Fruit fly (Drosophila melanogaster) whole organism, pupa: ENCODE data around the gene Vps45.

Experiments used
- CG10348 ChIP-seq: fragments of 200-800 bp; sonication (Bioruptor generic); IDR thresholded peaks from 2 replicates; pipeline ENCODE4 v1.3.6; 2022; ENCODE audit warnings: missing biosample characterization, missing genetic modification characterization
- CG12605 ChIP-seq: fragments of 200-800 bp; sonication (Bioruptor generic); IDR thresholded peaks from 2 replicates; pipeline ENCODE4 v1.3.6; 2022; ENCODE audit warnings: missing biosample characterization, missing genetic modification characterization
- CG13204 ChIP-seq: fragments of 200-800 bp; sonication (Bioruptor generic); optimal IDR thresholded peaks from 2 replicates; lab custom pipeline; 2018; ENCODE audit warnings: missing biosample characterization, mild to moderate bottlenecking, missing genetic modification characterization, moderate library complexity
- CG14655 ChIP-seq: fragments of 200-800 bp; sonication (Bioruptor generic); optimal IDR thresholded peaks from 3 replicates; lab custom pipeline; 2017; ENCODE audit warnings: mild to moderate bottlenecking, missing biosample characterization, missing genetic modification reagents, missing genetic modification characterization
- CG15710 ChIP-seq: fragments of 200-800 bp; sonication (Bioruptor generic); optimal IDR thresholded peaks from 2 replicates; lab custom pipeline; 2018; ENCODE audit warnings: missing biosample characterization, mild to moderate bottlenecking, missing genetic modification characterization, moderate library complexity
- CG17806 ChIP-seq: fragments of 200-800 bp; sonication (Bioruptor generic); optimal IDR thresholded peaks from 2 replicates; lab custom pipeline; 2018; ENCODE audit warnings: missing biosample characterization, mild to moderate bottlenecking, missing genetic modification characterization, moderate library complexity
- CG32121 ChIP-seq: fragments of 200-800 bp; sonication (Bioruptor generic); IDR thresholded peaks from 2 replicates; pipeline ENCODE4 v1.3.6; 2022; ENCODE audit warnings: missing biosample characterization, missing genetic modification characterization
- CG34367 ChIP-seq: fragments of 200-800 bp; sonication (Bioruptor generic); optimal IDR thresholded peaks from 2 replicates; lab custom pipeline; 2018; ENCODE audit warnings: missing biosample characterization, mild to moderate bottlenecking, missing genetic modification characterization
- CG4496 ChIP-seq: fragments of 200-800 bp; sonication (Bioruptor generic); IDR thresholded peaks from 3 replicates; pipeline ENCODE4 v1.3.6; 2022; ENCODE audit warnings: missing biosample characterization, missing genetic modification characterization
- CG8159 ChIP-seq: fragments of 200-800 bp; sonication (Bioruptor generic); optimal IDR thresholded peaks from 3 replicates; lab custom pipeline; 2018; ENCODE audit warnings: missing biosample characterization, mild to moderate bottlenecking, missing genetic modification characterization, moderate library complexity
- CG8301 ChIP-seq: fragments of 200-800 bp; sonication (Bioruptor generic); optimal IDR thresholded peaks from 2 replicates; lab custom pipeline; 2018; ENCODE audit warnings: missing biosample characterization, mild to moderate bottlenecking, missing genetic modification characterization
- CG9948 ChIP-seq: fragments of 200-800 bp; sonication (Bioruptor generic); optimal IDR thresholded peaks from 2 replicates; lab custom pipeline; 2018; ENCODE audit warnings: missing biosample characterization, mild to moderate bottlenecking, missing genetic modification characterization, moderate library complexity
- D1 ChIP-seq: fragments of 200-800 bp; sonication (Bioruptor generic); optimal IDR thresholded peaks from 2 replicates; lab custom pipeline; 2018; ENCODE audit warnings: missing biosample characterization, mild to moderate bottlenecking, missing genetic modification characterization, moderate library complexity
- EcR ChIP-seq: fragments of 200-800 bp; sonication (Bioruptor generic); optimal IDR thresholded peaks from 3 replicates; lab custom pipeline; 2019; ENCODE audit warnings: missing biosample characterization, missing genetic modification characterization, mild to moderate bottlenecking, moderate library complexity, missing genetic modification reagents
- Ets98B ChIP-seq: fragments of 200-800 bp; sonication (Bioruptor generic); IDR thresholded peaks from 2 replicates; pipeline ENCODE4 v1.3.6; 2022; ENCODE audit warnings: missing biosample characterization, missing genetic modification characterization
- Pif1A ChIP-seq: fragments of 200-800 bp; sonication (Bioruptor generic); optimal IDR thresholded peaks from 3 replicates; lab custom pipeline; 2016; ENCODE audit warnings: missing biosample characterization, missing genetic modification characterization
- Pif1B ChIP-seq: fragments of 200-800 bp; sonication (Bioruptor generic); optimal IDR thresholded peaks from 3 replicates; lab custom pipeline; 2016; ENCODE audit warnings: missing biosample characterization, missing genetic modification characterization
- Snoo ChIP-seq: fragments of 200-800 bp; sonication (Bioruptor generic); optimal IDR thresholded peaks from 3 replicates; lab custom pipeline; 2017; ENCODE audit warnings: missing biosample characterization, mild to moderate bottlenecking, missing genetic modification characterization, inconsistent platforms
- fd96Ca ChIP-seq: fragments of 200-800 bp; sonication (Bioruptor generic); IDR thresholded peaks from 3 replicates; pipeline ENCODE4 v1.3.6; 2022; ENCODE audit warnings: missing biosample characterization, missing genetic modification characterization
- gl ChIP-seq: fragments of 200-800 bp; sonication (Bioruptor generic); optimal IDR thresholded peaks from 2 replicates; lab custom pipeline; 2018; ENCODE audit warnings: missing biosample characterization, mild to moderate bottlenecking, missing genetic modification characterization
- rn ChIP-seq: fragments of 200-800 bp; sonication (Bioruptor generic); IDR thresholded peaks from 2 replicates; pipeline ENCODE4 v1.3.6; 2022; ENCODE audit warnings: missing biosample characterization, missing genetic modification characterization

The Vps45 gene

dm6 chr3R:9529913-9530312, 33.8 kb upstream of the Vps45 start:
- no peak for TF ChIP-seq Pif1A
- TF ChIP-seq rn (GFP tag; lab: Robert Waterston, UW): no peak
- no peak for TF ChIP-seq Ets98B (GFP tag; lab: Robert Waterston, UW)
- TF ChIP-seq Pif1B (GFP tag; lab: Kevin White, UChicago): no peak
- no peak for TF ChIP-seq CG12605 (GFP tag; lab: Robert Waterston, UW)
- TF ChIP-seq CG4496 (GFP tag; lab: Robert Waterston, UW): no peak
- no peak for TF ChIP-seq CG9948 (tag; lab: Kevin White, UChicago)
- no peak for TF ChIP-seq CG8159 (tag; lab: Kevin White, UChicago)

DNA sequence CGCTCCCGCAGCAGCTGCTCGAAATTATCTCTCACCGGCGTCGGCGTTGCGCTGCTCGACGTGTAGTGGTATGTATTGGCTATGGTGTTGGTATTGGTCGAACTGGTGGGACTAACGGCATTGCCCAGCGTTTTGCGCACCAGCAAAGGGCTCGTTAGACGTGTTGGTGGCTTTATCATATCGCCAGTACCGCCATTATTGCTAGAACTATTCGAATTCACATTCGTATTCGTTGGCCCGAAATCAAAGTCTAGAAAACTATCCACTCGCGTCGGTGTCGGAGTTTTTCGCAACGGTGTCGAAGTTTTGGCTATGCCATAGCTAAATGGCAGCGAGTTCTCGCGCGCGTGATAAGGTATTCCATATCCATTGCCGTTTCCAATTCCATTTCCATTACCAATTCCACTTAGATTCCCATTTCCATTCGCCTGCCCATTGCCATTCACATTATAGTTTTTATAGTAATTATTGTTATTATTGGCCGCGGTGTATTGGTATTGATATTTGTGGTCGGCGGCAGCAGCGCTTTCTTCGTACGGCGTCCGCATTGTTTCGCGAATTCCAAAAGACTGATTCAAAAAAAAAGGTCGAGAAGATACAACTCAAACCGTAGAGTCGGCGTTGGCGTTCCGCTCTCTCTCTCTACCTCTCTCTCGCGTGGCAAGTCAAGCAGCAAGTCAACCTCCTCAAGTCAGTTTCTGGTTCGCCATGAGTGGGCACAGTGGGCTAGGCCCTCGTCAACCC, 31.1 kb upstream of the Vps45 start, which contains the start of gene by:
TSS of gene by (minus strand) at position 575 of the 744 bp plus-strand sequence.
- TF ChIP-seq fd96Ca (GFP tag; lab: Robert Waterston, UW) (no peak), CG34367 (tag; lab: Kevin White, UChicago) (no peak), CG14655 (GFP tag; lab: Kevin White, UChicago) (no peak), CG8301 (no peak), CG9948 (tag; lab: Kevin White, UChicago) (no peak), CG4496 (GFP tag; lab: Robert Waterston, UW) (no peak; the same call in 2 of the 3 replicates), CG15710 (no peak), CG32121 (GFP tag; lab: Robert Waterston, UW) (no peak), CG8159 (tag; lab: Kevin White, UChicago) (no peak), Ets98B (GFP tag; lab: Robert Waterston, UW) (no peak; the same call in 1 of the 2 replicates), EcR (GFP tag; lab: Kevin White, UChicago) (no peak), CG10348 (GFP tag; lab: Robert Waterston, UW) (no peak), CG12605 (GFP tag; lab: Robert Waterston, UW) (no peak; the same call in 1 of the 2 replicates), CG13204 (GFP tag; lab: Kevin White, UChicago) (no peak), rn (GFP tag; lab: Robert Waterston, UW) (no peak), Pif1B (GFP tag; lab: Kevin White, UChicago) (no peak), D1 (tag; lab: Kevin White, UChicago) (no peak), Snoo (tag; lab: Kevin White, UChicago) (no peak)

- peak; percentile 98 for TF ChIP-seq CG8301
- TF ChIP-seq D1 (tag; lab: Kevin White, UChicago): peak; percentile 95
- peak; percentile 90; the same call in 2 of the 3 replicates for TF ChIP-seq CG4496 (GFP tag; lab: Robert Waterston, UW)
- peak; percentile 77; the same call in 1 of the 2 replicates for TF ChIP-seq Ets98B (GFP tag; lab: Robert Waterston, UW)
- peak; percentile 89 for TF ChIP-seq CG13204 (GFP tag; lab: Kevin White, UChicago)
- TF ChIP-seq CG12605 (GFP tag; lab: Robert Waterston, UW): peak; percentile 44; the same call in 1 of the 2 replicates
- TF ChIP-seq CG17806 (tag; lab: Kevin White, UChicago): peak; percentile 91
- peak; percentile 97 for TF ChIP-seq Pif1B (GFP tag; lab: Kevin White, UChicago)
- peak; percentile 92 for TF ChIP-seq CG34367 (tag; lab: Kevin White, UChicago)
- TF ChIP-seq CG10348 (GFP tag; lab: Robert Waterston, UW): peak; percentile 75
- peak; percentile 85 for TF ChIP-seq gl (tag; lab: Kevin White, UChicago)
- peak; percentile 66 for TF ChIP-seq rn (GFP tag; lab: Robert Waterston, UW)
- TF ChIP-seq fd96Ca (GFP tag; lab: Robert Waterston, UW): peak; percentile 93
- peak; percentile 99 for TF ChIP-seq CG14655 (GFP tag; lab: Kevin White, UChicago)
- TF ChIP-seq CG15710: peak; percentile 94
- peak; percentile 98 for TF ChIP-seq Snoo (tag; lab: Kevin White, UChicago)
- peak; percentile 98 for TF ChIP-seq Pif1A
- TF ChIP-seq CG8159 (tag; lab: Kevin White, UChicago): peak; percentile 97
- TF ChIP-seq CG32121 (GFP tag; lab: Robert Waterston, UW): peak; percentile 91
- peak; percentile 48 for TF ChIP-seq EcR (GFP tag; lab: Kevin White, UChicago)
- TF ChIP-seq CG9948 (tag; lab: Kevin White, UChicago): peak; percentile 96
Observed at dm6 chr3R:9533181-9534124, 30.3 kb upstream of the Vps45 start.

DNA sequence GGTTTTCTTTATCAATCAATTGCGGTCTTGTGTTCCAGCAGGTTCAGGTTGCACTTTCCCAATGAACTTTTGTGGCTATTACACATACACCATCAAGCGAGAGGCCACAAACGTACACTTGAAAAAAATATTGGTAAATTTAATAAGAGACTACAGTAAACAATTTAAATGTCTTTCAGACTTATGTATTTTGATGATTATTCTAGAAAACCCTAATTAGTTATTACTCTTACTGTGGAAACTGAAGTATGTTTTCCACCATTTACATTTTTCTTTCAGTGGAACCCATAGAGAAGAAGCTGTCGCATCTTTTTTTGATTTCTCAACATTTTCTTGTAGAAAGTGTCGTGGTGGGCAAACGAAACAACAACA, 29.6 kb upstream of the Vps45 start:
- TF ChIP-seq gl (tag; lab: Kevin White, UChicago) (peak; percentile 45), Pif1A (peak; percentile 87), CG32121 (GFP tag; lab: Robert Waterston, UW) (peak; percentile 91), CG34367 (tag; lab: Kevin White, UChicago) (peak; percentile 86), CG8301 (peak; percentile 94), Snoo (tag; lab: Kevin White, UChicago) (peak; percentile 79), CG13204 (GFP tag; lab: Kevin White, UChicago) (peak; percentile 22), CG12605 (GFP tag; lab: Robert Waterston, UW) (peak; percentile 83), EcR (GFP tag; lab: Kevin White, UChicago) (no peak), Ets98B (GFP tag; lab: Robert Waterston, UW) (peak; percentile 93), CG8159 (tag; lab: Kevin White, UChicago) (peak; percentile 90), D1 (tag; lab: Kevin White, UChicago) (peak; percentile 85), CG14655 (GFP tag; lab: Kevin White, UChicago) (peak; percentile 93), fd96Ca (GFP tag; lab: Robert Waterston, UW) (peak; percentile 51; the same call in 1 of the 3 replicates), CG4496 (GFP tag; lab: Robert Waterston, UW) (peak; percentile 96), rn (GFP tag; lab: Robert Waterston, UW) (peak; percentile 82), CG10348 (GFP tag; lab: Robert Waterston, UW) (peak; percentile 44; the same call in 1 of the 2 replicates), CG9948 (tag; lab: Kevin White, UChicago) (peak; percentile 91), CG17806 (tag; lab: Kevin White, UChicago) (peak; percentile 90), CG15710 (peak; percentile 85), Pif1B (GFP tag; lab: Kevin White, UChicago) (peak; percentile 75)
